Fruit fly (Drosophila melanogaster): ENCODE measurements around the gene p38c.

Gene p38c

dm6 chr3R:24108902-24109389 lies 41.1 kb downstream of the p38c start, which contains the start of the genes eIF4EHP and CG18428 (continued):
- TF ChIP-seq ss (GFP tag; optimal IDR thresholded peaks at IDR 0.05) = peak; percentile 99 to 100
- peak; percentile 98 for TF ChIP-seq Blimp-1 (GFP tag; optimal IDR thresholded peaks at IDR 0.05)
- TF ChIP-seq OdsH (GFP tag; optimal IDR thresholded peaks at IDR 0.05) = peak; percentile 99
- TF ChIP-seq CG11762 (GFP tag; optimal IDR thresholded peaks at IDR 0.05; ENCODE audit: insufficient read depth) = peak; percentile 99
- no peak for TF ChIP-seq CG11294 (GFP tag; IDR thresholded peaks at IDR 0.05)
- peak; percentile 96 for TF ChIP-seq pdm3 (GFP tag; optimal IDR thresholded peaks at IDR 0.05)
- peak; percentile 98 for TF ChIP-seq CG6854 (GFP tag; optimal IDR thresholded peaks at IDR 0.05)
- peak; percentile 90 for TF ChIP-seq vri (GFP tag; optimal IDR thresholded peaks at IDR 0.05)
- TF ChIP-seq CG3032 (tag; optimal IDR thresholded peaks at IDR 0.05) = peak; percentile 100
- TF ChIP-seq fkh (GFP tag; optimal IDR thresholded peaks at IDR 0.05) = peak; percentile 86
- peak; percentile 100 for TF ChIP-seq CG32006 (GFP tag; optimal IDR thresholded peaks at IDR 0.05)
- TF ChIP-seq Ets96B (tag; optimal IDR thresholded peaks at IDR 0.05) = peak; percentile 100
- peak; percentile 94 for TF ChIP-seq Sox14 (GFP tag; optimal IDR thresholded peaks at IDR 0.05)
- peak; percentile 89 for TF ChIP-seq Ets21C (GFP tag; optimal IDR thresholded peaks at IDR 0.05)
- peak; percentile 98 for TF ChIP-seq fd59A (GFP tag; optimal IDR thresholded peaks at IDR 0.05)
- TF ChIP-seq svp (GFP tag) = peak; percentile 98
- peak; percentile 98 for TF ChIP-seq esn (GFP tag; optimal IDR thresholded peaks at IDR 0.05)
- TF ChIP-seq acj6 (GFP tag; optimal IDR thresholded peaks at IDR 0.05) = peak; percentile 99
- peak; percentile 100 for TF ChIP-seq CG10669 (GFP tag; optimal IDR thresholded peaks at IDR 0.05)
- no peak for TF ChIP-seq CG15336 (GFP tag; IDR thresholded peaks at IDR 0.05)
- TF ChIP-seq cyc (GFP tag; optimal IDR thresholded peaks at IDR 0.05) = peak; percentile 95
- TF ChIP-seq CG6163 (GFP tag; IDR thresholded peaks at IDR 0.05) = no peak; the same call in 2 of the 3 replicates
- peak; percentile 96 for TF ChIP-seq fd85E (GFP tag; optimal IDR thresholded peaks at IDR 0.05)
- TF ChIP-seq Hr4 (GFP tag; optimal IDR thresholded peaks at IDR 0.05) = peak; percentile 98
- peak; percentile 95 for TF ChIP-seq CG8319 (GFP tag; optimal IDR thresholded peaks at IDR 0.05)
- peak; percentile 99 for TF ChIP-seq CG3919 (GFP tag; optimal IDR thresholded peaks at IDR 0.05)
- TF ChIP-seq Gug (GFP tag; IDR thresholded peaks at IDR 0.05) = no peak

dm6 chr3R:24106879-24107441 lies 43.0 kb downstream of the p38c start, which contains the start of gene CG10694:
Gene CG10694, plus strand, starts transcription at chr3R:24107391.
- TF ChIP-seq Sox14 (GFP tag; optimal IDR thresholded peaks at IDR 0.05) (no peak), Eip93F (GFP tag; optimal IDR thresholded peaks at IDR 0.05) (no peak), CG11902 (GFP tag; optimal IDR thresholded peaks at IDR 0.05) (no peak), spab (GFP tag; optimal IDR thresholded peaks at IDR 0.05) (no peak), Ets96B (tag; optimal IDR thresholded peaks at IDR 0.05) (no peak), CG6808 (GFP tag; optimal IDR thresholded peaks at IDR 0.05) (no peak), CG10669 (GFP tag; optimal IDR thresholded peaks at IDR 0.05) (no peak), Lpt (GFP tag; optimal IDR thresholded peaks at IDR 0.05) (no peak), esn (GFP tag; optimal IDR thresholded peaks at IDR 0.05) (no peak), Sox102F (GFP tag; optimal IDR thresholded peaks at IDR 0.05) (no peak), net (GFP tag; optimal IDR thresholded peaks at IDR 0.05) (no peak), acj6 (GFP tag; optimal IDR thresholded peaks at IDR 0.05) (no peak), topi (GFP tag; optimal IDR thresholded peaks at IDR 0.05) (no peak), CG8319 (GFP tag; optimal IDR thresholded peaks at IDR 0.05) (no peak), CG8119 (GFP tag; IDR thresholded peaks at IDR 0.05) (no peak), fd85E (GFP tag; optimal IDR thresholded peaks at IDR 0.05) (no peak)

dm6 chr3R:24106059-24106631 lies 43.9 kb downstream of the p38c start:
- TF ChIP-seq CG6854 (GFP tag; optimal IDR thresholded peaks at IDR 0.05) = peak; percentile 41
- TF ChIP-seq CG16779 (tag; optimal IDR thresholded peaks at IDR 0.05) = peak; percentile 41
- peak; percentile 77 for TF ChIP-seq svp (GFP tag)
- TF ChIP-seq CG31627 (GFP tag; optimal IDR thresholded peaks at IDR 0.05) = peak; percentile 43
- peak; percentile 38 for TF ChIP-seq Blimp-1 (GFP tag; optimal IDR thresholded peaks at IDR 0.05)
- peak; percentile 82 for TF ChIP-seq achi (GFP tag; optimal IDR thresholded peaks at IDR 0.05)
- peak; percentile 67 for TF ChIP-seq Smox (GFP tag; optimal IDR thresholded peaks at IDR 0.05)
- peak; percentile 39 for TF ChIP-seq CG8632 (GFP tag; optimal IDR thresholded peaks at IDR 0.05)
- peak; percentile 34 for TF ChIP-seq Hr39 (GFP tag; optimal IDR thresholded peaks at IDR 0.05)
- TF ChIP-seq Hr38 (GFP tag; optimal IDR thresholded peaks at IDR 0.05) = no peak
- TF ChIP-seq CG6276 (GFP tag; optimal IDR thresholded peaks at IDR 0.05) = no peak
- peak; percentile 44 for TF ChIP-seq Ets21C (GFP tag; optimal IDR thresholded peaks at IDR 0.05)
- no peak for TF ChIP-seq eg (GFP tag; IDR thresholded peaks at IDR 0.05)
- peak; percentile 49 for TF ChIP-seq CG7368 (GFP tag; optimal IDR thresholded peaks at IDR 0.05)
- peak; percentile 31 for TF ChIP-seq CG3032 (tag; optimal IDR thresholded peaks at IDR 0.05)
- peak; percentile 21 for TF ChIP-seq fd85E (GFP tag; optimal IDR thresholded peaks at IDR 0.05)
- peak; percentile 92 for TF ChIP-seq Eip78C (GFP tag)
- TF ChIP-seq net (GFP tag; optimal IDR thresholded peaks at IDR 0.05) = peak; percentile 70
- peak; percentile 81 for TF ChIP-seq esn (GFP tag; optimal IDR thresholded peaks at IDR 0.05)
